Fruit fly (Drosophila melanogaster) whole organism, embryonic: Measurements from ENCODE around the gene kirre.

Source experiments
- Bdp1 ChIP-seq: fragments of 200-800 bp; sonication (Bioruptor generic); optimal IDR thresholded peaks from 3 replicates; lab custom pipeline; 2016; ENCODE audit warnings: missing biosample characterization, missing genetic modification characterization
- Bteb2 ChIP-seq: fragments of 200-800 bp; sonication (Bioruptor generic); optimal IDR thresholded peaks from 2 replicates; lab custom pipeline; 2016; ENCODE audit warnings: missing biosample characterization, missing genetic modification characterization
- CG10267 ChIP-seq: fragments of 200-800 bp; sonication (Bioruptor generic); optimal IDR thresholded peaks from 2 replicates; lab custom pipeline; 2018; ENCODE audit warnings: missing biosample characterization, mild to moderate bottlenecking, missing genetic modification characterization, moderate library complexity
- CG10959 ChIP-seq: fragments of 200-800 bp; sonication (Bioruptor generic); IDR thresholded peaks from 2 replicates; pipeline ENCODE4 v1.3.6; 2022; ENCODE audit warnings: missing biosample characterization, missing genetic modification characterization
- CG11093 ChIP-seq: fragments of 200-800 bp; sonication (Bioruptor generic); IDR thresholded peaks from 3 replicates; pipeline ENCODE4 v1.3.6; 2022; ENCODE audit warnings: missing biosample characterization, missing genetic modification characterization
- CG11247 ChIP-seq: fragments of 200-800 bp; sonication (Bioruptor generic); IDR thresholded peaks from 2 replicates; pipeline ENCODE4 v1.3.6; 2022; ENCODE audit warnings: missing biosample characterization, missing genetic modification characterization
- CG11504 ChIP-seq: fragments of 200-800 bp; sonication (Bioruptor generic); optimal IDR thresholded peaks from 3 replicates; lab custom pipeline; 2019; ENCODE audit warnings: missing biosample characterization, mild to moderate bottlenecking, missing genetic modification characterization, moderate library complexity
- CG12769 ChIP-seq: fragments of 200-800 bp; sonication (Bioruptor generic); optimal IDR thresholded peaks from 2 replicates; lab custom pipeline; 2019; ENCODE audit warnings: missing biosample characterization, mild to moderate bottlenecking, missing genetic modification characterization, moderate library complexity
- CG13287 ChIP-seq: fragments of 200-800 bp; sonication (Bioruptor generic); IDR thresholded peaks from 2 replicates; pipeline ENCODE4 v1.3.6; 2022; ENCODE audit warnings: missing biosample characterization, missing genetic modification characterization; ENCODE audit not compliant: partially characterized antibody
- CG13775 ChIP-seq: fragments of 200-800 bp; sonication (Bioruptor generic); optimal IDR thresholded peaks from 3 replicates; lab custom pipeline; 2017; ENCODE audit warnings: missing biosample characterization, mild to moderate bottlenecking, missing genetic modification characterization
- CG14014 ChIP-seq: fragments of 200-800 bp; sonication (Bioruptor generic); IDR thresholded peaks from 2 replicates; pipeline ENCODE4 v1.3.6; 2022; ENCODE audit warnings: missing biosample characterization, missing genetic modification characterization
- CG1603 ChIP-seq: fragments of 200-800 bp; sonication (Bioruptor generic); optimal IDR thresholded peaks from 2 replicates; lab custom pipeline; 2019; ENCODE audit warnings: missing biosample characterization, mild to moderate bottlenecking, missing genetic modification characterization, moderate library complexity
- CG17359 ChIP-seq: fragments of 200-800 bp; sonication (Bioruptor generic); optimal IDR thresholded peaks from 3 replicates; lab custom pipeline; 2018; ENCODE audit warnings: missing biosample characterization, mild to moderate bottlenecking, missing genetic modification characterization, moderate library complexity
- CG31388 ChIP-seq: fragments of 200-800 bp; sonication (Bioruptor generic); optimal IDR thresholded peaks from 2 replicates; lab custom pipeline; 2016; ENCODE audit warnings: missing biosample characterization, missing genetic modification characterization
- CG31441 ChIP-seq: fragments of 200-800 bp; sonication (Bioruptor generic); IDR thresholded peaks from 2 replicates; pipeline ENCODE4 v1.3.6; 2022; ENCODE audit warnings: missing biosample characterization, missing genetic modification characterization
- CG32532 ChIP-seq: fragments of 200-800 bp; sonication (Bioruptor generic); IDR thresholded peaks from 2 replicates; pipeline ENCODE4 v1.3.6; 2022; ENCODE audit warnings: missing biosample characterization, missing genetic modification characterization
- CG32772 ChIP-seq: fragments of 200-800 bp; sonication (Bioruptor generic); IDR thresholded peaks from 2 replicates; pipeline ENCODE4 v1.3.6; 2022; ENCODE audit warnings: missing biosample characterization, missing genetic modification characterization
- CG4424 ChIP-seq: fragments of 200-800 bp; sonication (Bioruptor generic); optimal IDR thresholded peaks from 3 replicates; lab custom pipeline; 2016; ENCODE audit warnings: missing biosample characterization, missing genetic modification characterization
- CG8089 ChIP-seq: fragments of 200-800 bp; sonication (Bioruptor generic); optimal IDR thresholded peaks from 3 replicates; lab custom pipeline; 2016; ENCODE audit warnings: missing biosample characterization, missing genetic modification characterization
- CG8765 ChIP-seq: fragments of 200-800 bp; sonication (Bioruptor generic); IDR thresholded peaks from 2 replicates; pipeline ENCODE4 v1.3.6; 2022; ENCODE audit warnings: missing biosample characterization, missing genetic modification characterization
- D ChIP-seq, 2 experiments: fragments of 200-800 bp in 1 of 2; fragments of >200 bp in 1 of 2; sonication (Bioruptor generic) in 1 of 2; optimal IDR thresholded peaks; 2 replicates in 1 of 2; 3 replicates in 1 of 2; lab custom pipeline; 2017; ENCODE audit warnings: mild to moderate bottlenecking in 1 of 2, missing biosample characterization in 1 of 2, missing genetic modification characterization in 1 of 2, missing genetic modification reagents in 1 of 2
- Dad ChIP-seq: fragments of 200-800 bp; sonication (Bioruptor generic); optimal IDR thresholded peaks from 3 replicates; lab custom pipeline; 2016; ENCODE audit warnings: missing biosample characterization, missing genetic modification characterization
- Dref ChIP-seq: fragments of 200-800 bp; sonication (Bioruptor generic); IDR thresholded peaks from 2 replicates; pipeline ENCODE4 v1.3.6; 2022; ENCODE audit warnings: missing biosample characterization, missing genetic modification characterization
- Ets65A ChIP-seq: fragments of 200-800 bp; sonication (Bioruptor generic); peaks from one replicate; lab custom pipeline; 2016; ENCODE audit warnings: missing biosample characterization, missing genetic modification characterization
- H15 ChIP-seq: fragments of 200-800 bp; sonication (Bioruptor generic); IDR thresholded peaks from 3 replicates; pipeline ENCODE4 v1.3.6; 2022; ENCODE audit warnings: missing biosample characterization, missing genetic modification characterization
- Hey ChIP-seq: fragments of 200-800 bp; sonication (Bioruptor generic); optimal IDR thresholded peaks from 3 replicates; lab custom pipeline; 2018; ENCODE audit warnings: missing biosample characterization, mild to moderate bottlenecking, missing genetic modification characterization
- Hmr ChIP-seq: fragments of 200-800 bp; sonication (Bioruptor generic); optimal IDR thresholded peaks from 3 replicates; lab custom pipeline; 2017; ENCODE audit warnings: mild to moderate bottlenecking, missing biosample characterization, missing genetic modification reagents, missing genetic modification characterization
- Hr51 ChIP-seq, 2 experiments: fragments of 200-800 bp; sonication (Bioruptor generic); optimal IDR thresholded peaks; 2 replicates in 1 of 2; 3 replicates in 1 of 2; lab custom pipeline; 2016 to 2018; ENCODE audit warnings: missing biosample characterization in 2 of 2, missing genetic modification characterization in 2 of 2, mild to moderate bottlenecking in 1 of 2, moderate library complexity in 1 of 2
- Hsf ChIP-seq: fragments of 200-800 bp; sonication (Bioruptor generic); optimal IDR thresholded peaks from 3 replicates; lab custom pipeline; 2016; ENCODE audit warnings: missing biosample characterization, missing genetic modification characterization
- Med ChIP-seq: fragments of 200-800 bp; sonication (Bioruptor generic); peaks from one replicate; lab custom pipeline; 2016; ENCODE audit warnings: missing biosample characterization, missing genetic modification characterization, mild to moderate bottlenecking, inconsistent platforms, moderate library complexity
- PHDP ChIP-seq: fragments of 200-800 bp; sonication (Bioruptor generic); optimal IDR thresholded peaks from 3 replicates; lab custom pipeline; 2018; ENCODE audit warnings: missing biosample characterization, mild to moderate bottlenecking, missing genetic modification characterization, moderate library complexity
- Ptx1 ChIP-seq: fragments of 200-800 bp; sonication (Bioruptor generic); IDR thresholded peaks from 2 replicates; pipeline ENCODE4 v1.3.6; 2022; ENCODE audit warnings: missing biosample characterization, missing genetic modification characterization
- Rfx ChIP-seq: fragments of 200-800 bp; sonication (Bioruptor generic); IDR thresholded peaks from 2 replicates; pipeline ENCODE4 v1.3.6; 2022; ENCODE audit warnings: missing biosample characterization, missing genetic modification characterization
- Side ChIP-seq: fragments of 200-800 bp; sonication (Bioruptor generic); optimal IDR thresholded peaks from 2 replicates; lab custom pipeline; 2016; ENCODE audit warnings: missing biosample characterization, missing genetic modification characterization
- Sox102F ChIP-seq: fragments of 200-800 bp; sonication (Bioruptor generic); optimal IDR thresholded peaks from 2 replicates; lab custom pipeline; 2018; ENCODE audit warnings: missing biosample characterization, mild to moderate bottlenecking, missing genetic modification characterization, moderate library complexity
- TFAM ChIP-seq: fragments of 200-800 bp; sonication (Bioruptor generic); optimal IDR thresholded peaks from 2 replicates; lab custom pipeline; 2017; ENCODE audit warnings: missing biosample characterization, missing genetic modification characterization, inconsistent platforms
- Tbp ChIP-seq: fragments of >200 bp; optimal IDR thresholded peaks from 2 replicates; lab custom pipeline; 2018; ENCODE audit warnings: missing biosample characterization, missing genetic modification characterization
- eyg ChIP-seq: fragments of 200-800 bp; sonication (Bioruptor generic); optimal IDR thresholded peaks from 3 replicates; lab custom pipeline; 2016; ENCODE audit warnings: missing biosample characterization, missing genetic modification characterization
- grau ChIP-seq: fragments of 200-800 bp; optimal IDR thresholded peaks from 3 replicates; lab custom pipeline; 2019; ENCODE audit warnings: missing biosample characterization, mild to moderate bottlenecking, missing genetic modification characterization, moderate library complexity
- gsb-n ChIP-seq: fragments of 200-800 bp; sonication (Bioruptor generic); optimal IDR thresholded peaks from 3 replicates; lab custom pipeline; 2018; ENCODE audit warnings: missing biosample characterization, mild to moderate bottlenecking, missing genetic modification characterization
- hth ChIP-seq: fragments of >200 bp; optimal IDR thresholded peaks from 2 replicates; lab custom pipeline; 2017; ENCODE audit warnings: inconsistent platforms
- ind ChIP-seq: fragments of 200-800 bp; sonication (Bioruptor generic); optimal IDR thresholded peaks from 3 replicates; lab custom pipeline; 2016; ENCODE audit warnings: missing biosample characterization, missing genetic modification characterization
- kay ChIP-seq: fragments of 200-800 bp; sonication (Bioruptor generic); optimal IDR thresholded peaks from 2 replicates; lab custom pipeline; 2016; ENCODE audit warnings: missing biosample characterization, missing genetic modification characterization
- nom ChIP-seq: fragments of 200-800 bp; sonication (Bioruptor generic); optimal IDR thresholded peaks from 2 replicates; lab custom pipeline; 2017; ENCODE audit warnings: missing biosample characterization, missing genetic modification characterization, mild to moderate bottlenecking, moderate library complexity, missing genetic modification reagents
- salm ChIP-seq: fragments of 200-800 bp; sonication (Bioruptor generic); optimal IDR thresholded peaks from 2 replicates; lab custom pipeline; 2018; ENCODE audit warnings: missing biosample characterization, mild to moderate bottlenecking, missing genetic modification characterization
- sens ChIP-seq: fragments of 200-800 bp; sonication (Bioruptor generic); peaks from one replicate; lab custom pipeline; 2016; ENCODE audit warnings: missing biosample characterization, missing genetic modification characterization
- seq ChIP-seq: fragments of 200-800 bp; sonication (Bioruptor generic); IDR thresholded peaks from 2 replicates; pipeline ENCODE4 v1.3.6; 2022; ENCODE audit warnings: missing biosample characterization, missing genetic modification characterization
- slbo ChIP-seq: fragments of 200-800 bp; sonication (Bioruptor generic); IDR thresholded peaks from 2 replicates; pipeline ENCODE4 v1.3.6; 2022; ENCODE audit warnings: missing biosample characterization, missing genetic modification characterization
- slp2 ChIP-seq: fragments of 200-800 bp; sonication (Bioruptor generic); optimal IDR thresholded peaks from 2 replicates; lab custom pipeline; 2016; ENCODE audit warnings: missing biosample characterization, missing genetic modification characterization
- stwl ChIP-seq: fragments of 200-800 bp; sonication (Bioruptor generic); optimal IDR thresholded peaks from 3 replicates; lab custom pipeline; 2018; ENCODE audit warnings: missing biosample characterization, mild to moderate bottlenecking, missing genetic modification characterization, moderate library complexity
- tin ChIP-seq: fragments of 200-800 bp; sonication (Bioruptor generic); optimal IDR thresholded peaks from 3 replicates; lab custom pipeline; 2016; ENCODE audit warnings: missing biosample characterization, missing genetic modification characterization
- unpg ChIP-seq: fragments of 200-800 bp; sonication (Bioruptor generic); optimal IDR thresholded peaks from 3 replicates; lab custom pipeline; 2018; ENCODE audit warnings: missing biosample characterization, mild to moderate bottlenecking, missing genetic modification characterization, moderate library complexity

Gene kirre

dm6 chrX:2757400-2757799 is 17.2 kb downstream of the kirre start (continued):
- TF ChIP-seq CG32532 (GFP tag; lab: Robert Waterston, UW) (0 out of 2 replicates have a peak, but pooled peaks have one; percentile 12), ind (GFP tag; lab: Kevin White, UChicago) (peak; percentile 9), Rfx (GFP tag; lab: Robert Waterston, UW) (peak; percentile 40), seq (GFP tag; lab: Robert Waterston, UW) (peak; percentile 17; the same call in 1 of the 2 replicates), CG1603 (tag; lab: Kevin White, UChicago) (peak; percentile 46), PHDP (tag; lab: Kevin White, UChicago) (peak; percentile 5), nom (GFP tag; lab: Kevin White, UChicago) (no peak), salm (tag; lab: Kevin White, UChicago) (no peak), gsb-n (no peak), CG13775 (GFP tag; lab: Kevin White, UChicago) (no peak), Sox102F (peak; percentile 52), Hr51 (GFP tag; optimal IDR thresholded peaks at IDR 0.05; lab: Kevin White, UChicago) (peak in 1 of 2 experiments; percentile 14), slp2 (GFP tag; lab: Kevin White, UChicago) (no peak), Ptx1 (GFP tag; lab: Robert Waterston, UW) (peak; percentile 58), hth (lab: Kevin White, UChicago) (no peak), CG12769 (tag; lab: Kevin White, UChicago) (peak; percentile 39), Tbp (GFP tag; lab: Kevin White, UChicago) (no peak), CG4424 (GFP tag; lab: Kevin White, UChicago) (peak; percentile 23), Ets65A (GFP tag; lab: Kevin White, UChicago) (peak; percentile 77), CG11247 (GFP tag; lab: Robert Waterston, UW) (no peak), TFAM (GFP tag; lab: Kevin White, UChicago) (no peak), unpg (GFP tag; lab: Kevin White, UChicago) (no peak), Dad (GFP tag; lab: Kevin White, UChicago) (no peak), Hey (tag; lab: Kevin White, UChicago) (no peak), kay (GFP tag; lab: Kevin White, UChicago) (no peak), sens (GFP tag; lab: Kevin White, UChicago) (peak; percentile 67), eyg (GFP tag; lab: Kevin White, UChicago) (no peak), Bteb2 (GFP tag; lab: Kevin White, UChicago) (no peak), CG10959 (GFP tag; lab: Robert Waterston, UW) (no peak), CG8765 (GFP tag; lab: Robert Waterston, UW) (no peak), slbo (GFP tag; lab: Robert Waterston, UW) (peak; percentile 45), CG11093 (GFP tag; lab: Robert Waterston, UW) (no peak), grau (peak; percentile 17), CG11504 (tag; lab: Kevin White, UChicago) (peak; percentile 58), H15 (no peak), CG13287 (GFP tag; lab: Robert Waterston, UW) (no peak), CG31441 (0 out of 2 replicates have a peak, but pooled peaks have one; percentile 29), CG10267 (tag; lab: Kevin White, UChicago) (peak; percentile 9), Side (GFP tag; lab: Kevin White, UChicago) (no peak), Med (peak; percentile 83), CG31388 (GFP tag; lab: Kevin White, UChicago) (no peak), Hsf (GFP tag; lab: Kevin White, UChicago) (peak; percentile 21), CG17359 (tag; lab: Kevin White, UChicago) (peak; percentile 39), CG14014 (0 out of 2 replicates have a peak, but pooled peaks have one; percentile 25), stwl (no peak), Hmr (GFP tag; lab: Kevin White, UChicago) (peak; percentile 4), Bdp1 (no peak), tin (peak; percentile 2), Dref (GFP tag; lab: Robert Waterston, UW) (no peak), D (optimal IDR thresholded peaks at IDR 0.05; lab: Kevin White, UChicago) (no peak), D (GFP tag; optimal IDR thresholded peaks at IDR 0.05; lab: Kevin White, UChicago) (peak; percentile 5), CG8089 (GFP tag; lab: Kevin White, UChicago) (no peak), CG32772 (peak; percentile 49)
